Fruit fly (Drosophila melanogaster): Measurements from ENCODE around the gene CG11381.

CG11381 gene

DNA sequence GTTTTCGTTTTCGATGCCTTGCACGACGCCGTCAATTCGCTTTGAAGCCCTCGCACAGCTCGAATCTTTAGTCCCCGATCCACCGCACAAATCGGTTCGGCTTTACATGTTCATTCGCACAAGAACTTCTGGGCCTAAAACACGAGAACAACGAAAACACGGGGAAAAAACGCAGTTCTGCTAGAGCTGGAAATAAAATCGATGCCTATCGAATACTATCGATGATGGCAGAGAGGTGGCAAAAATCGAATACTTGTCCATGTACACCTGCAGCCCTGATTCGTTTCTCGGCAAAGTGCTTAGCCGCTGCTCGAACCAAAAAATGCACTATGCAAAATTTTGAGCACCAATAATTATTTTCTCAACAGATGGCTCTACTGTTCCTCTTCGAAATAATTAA lies 32.9 kb downstream of the CG11381 start, which contains the start of gene CG3638 (continued):
- TF ChIP-seq CG15514 (GFP tag; optimal IDR thresholded peaks at IDR 0.05) (peak; percentile 80), CG3847 (GFP tag; IDR thresholded peaks at IDR 0.05) (peak; percentile 36; the same call in 1 of the 2 replicates), zf30C (GFP tag; optimal IDR thresholded peaks at IDR 0.05) (peak; percentile 97), Hmr (GFP tag; optimal IDR thresholded peaks at IDR 0.05) (peak; percentile 71)

dm6 chrX:1239832-1240231 lies 36.3 kb downstream of the CG11381 start, which contains the start of gene CG11403:
Gene CG11403 (minus strand): TSS chrX:1239884.
- TF ChIP-seq B-H2 (GFP tag; optimal IDR thresholded peaks at IDR 0.05) (no peak), kah (GFP tag; optimal IDR thresholded peaks at IDR 0.05) (peak; percentile 87), trh (GFP tag; optimal IDR thresholded peaks at IDR 0.05) (no peak), CG12219 (GFP tag; optimal IDR thresholded peaks at IDR 0.05) (no peak), CG14014 (GFP tag; IDR thresholded peaks at IDR 0.05) (no peak), NFAT (GFP tag; IDR thresholded peaks at IDR 0.05) (no peak), nerfin-1 (tag; optimal IDR thresholded peaks at IDR 0.05) (no peak), NC2α (GFP tag; optimal IDR thresholded peaks at IDR 0.05) (no peak), Scr (GFP tag; IDR thresholded peaks at IDR 0.05; ENCODE audit: partially characterized antibody) (peak; percentile 93), Ssrp (tag; optimal IDR thresholded peaks at IDR 0.05) (no peak), Sry-δ (GFP tag; optimal IDR thresholded peaks at IDR 0.05) (peak; percentile 95), CG12155 (GFP tag; optimal IDR thresholded peaks at IDR 0.05) (no peak), dati (GFP tag; IDR thresholded peaks at IDR 0.05) (no peak), CG17385 (GFP tag; optimal IDR thresholded peaks at IDR 0.05) (peak; percentile 95), CG16863 (GFP tag; optimal IDR thresholded peaks at IDR 0.05) (no peak), ewg (GFP tag; optimal IDR thresholded peaks at IDR 0.05) (peak; percentile 17), CG6254 (GFP tag; optimal IDR thresholded peaks at IDR 0.05) (no peak), mam (GFP tag; optimal IDR thresholded peaks at IDR 0.05) (no peak), E2f2 (GFP tag; IDR thresholded peaks at IDR 0.05) (peak; percentile 97), esg (GFP tag; conservative IDR thresholded peaks at IDR 0.05) (no peak), CG6791 (GFP tag; IDR thresholded peaks at IDR 0.05; ENCODE audit: partially characterized antibody) (peak; percentile 69; the same call in 1 of the 3 replicates), fd64A (GFP tag; optimal IDR thresholded peaks at IDR 0.05) (no peak), CG7556 (GFP tag; optimal IDR thresholded peaks at IDR 0.05) (no peak), Dad (GFP tag; optimal IDR thresholded peaks at IDR 0.05) (no peak), YL-1 (GFP tag; optimal IDR thresholded peaks at IDR 0.05) (no peak), CG7839 (tag; optimal IDR thresholded peaks at IDR 0.05) (no peak), CG31365 (tag; optimal IDR thresholded peaks at IDR 0.05) (no peak), HLH4C (GFP tag; IDR thresholded peaks at IDR 0.05; ENCODE audit: partially characterized antibody) (peak; percentile 77), CG11398 (GFP tag; optimal IDR thresholded peaks at IDR 0.05) (no peak), CG18262 (tag; optimal IDR thresholded peaks at IDR 0.05) (peak; percentile 13), CG16779 (GFP tag; IDR thresholded peaks at IDR 0.05) (no peak), eve (GFP tag; optimal IDR thresholded peaks at IDR 0.05) (no peak), fru (optimal IDR thresholded peaks at IDR 0.05) (no peak), CG10543 (GFP tag; optimal IDR thresholded peaks at IDR 0.05) (no peak), CG7987 (GFP tag; optimal IDR thresholded peaks at IDR 0.05) (no peak), CG7963 (GFP tag; IDR thresholded peaks at IDR 0.05; ENCODE audit: partially characterized antibody) (0 out of 3 replicates have a peak, but pooled peaks have one; percentile 45), MBD-R2 (GFP tag; IDR thresholded peaks at IDR 0.05) (no peak), CG2712 (tag; optimal IDR thresholded peaks at IDR 0.05) (peak; percentile 20), seq (GFP tag; IDR thresholded peaks at IDR 0.05) (no peak), pfk (GFP tag; optimal IDR thresholded peaks at IDR 0.05) (no peak), Chrac-16 (GFP tag; optimal IDR thresholded peaks at IDR 0.05) (no peak), CG16813 (GFP tag; IDR thresholded peaks at IDR 0.05; ENCODE audit: partially characterized antibody) (peak; percentile 88), sens (GFP tag) (peak; percentile 87), salm (tag; optimal IDR thresholded peaks at IDR 0.05) (no peak), ro (GFP tag; IDR thresholded peaks at IDR 0.05) (no peak), hbn (GFP tag; IDR thresholded peaks at IDR 0.05; ENCODE audit: partially characterized antibody) (peak; percentile 85)
